Worm (Caenorhabditis elegans): ENCODE data around the gene elks-1.

- no peak for TF ChIP-seq jun-1 (tag; optimal IDR thresholded peaks at IDR 0.05)
- TF ChIP-seq nhr-25 (tag; optimal IDR thresholded peaks at IDR 0.05): no peak
- no peak for TF ChIP-seq lin-39 (tag; optimal IDR thresholded peaks at IDR 0.05)
- no peak for TF ChIP-seq pha-4 (tag; optimal IDR thresholded peaks at IDR 0.05)
- no peak for TF ChIP-seq nhr-23 (tag; optimal IDR thresholded peaks at IDR 0.05)
- TF ChIP-seq ztf-11 (tag; optimal IDR thresholded peaks at IDR 0.05): no peak
- no peak for TF ChIP-seq nhr-76 (tag; optimal IDR thresholded peaks at IDR 0.05)
- TF ChIP-seq nhr-77 (tag; optimal IDR thresholded peaks at IDR 0.05): no peak
- TF ChIP-seq skn-1 (tag; optimal IDR thresholded peaks at IDR 0.05): no peak
- TF ChIP-seq ceh-28 (tag; optimal IDR thresholded peaks at IDR 0.05): no peak
Observed at ce11 chrIV:3348334-3348733, 1.5 kb downstream of the elks-1 start.

Measured in whole organism, L3 larva.